Worm (Caenorhabditis elegans): ENCODE measurements around the gene nfyc-1.

Gene nfyc-1

ce11 chrII:4793-5192, 38.9 kb upstream of the nfyc-1 start:
- no peak for TF ChIP-seq ceh-43 (GFP tag; optimal IDR thresholded peaks at IDR 0.05)
- TF ChIP-seq unc-39 (tag; optimal IDR thresholded peaks at IDR 0.05), result no peak
- TF ChIP-seq elt-3 (tag; optimal IDR thresholded peaks at IDR 0.05), result no peak
- TF ChIP-seq unc-62 (GFP tag; optimal IDR thresholded peaks at IDR 0.05), result no peak
- TF ChIP-seq nhr-237 (tag; optimal IDR thresholded peaks at IDR 0.05), result no peak
- TF ChIP-seq bed-3 (GFP tag; optimal IDR thresholded peaks at IDR 0.05), result no peak
- no peak for TF ChIP-seq pha-4 (tag; optimal IDR thresholded peaks at IDR 0.05)
- no peak for TF ChIP-seq ztf-11 (tag; optimal IDR thresholded peaks at IDR 0.05)
- TF ChIP-seq M03D4.4 (tag; optimal IDR thresholded peaks at IDR 0.05), result no peak
- no peak for TF ChIP-seq ceh-39 (tag; optimal IDR thresholded peaks at IDR 0.05)

- TF ChIP-seq snpc-4 (tag; optimal IDR thresholded peaks at IDR 0.05) (no peak), elt-1 (tag; optimal IDR thresholded peaks at IDR 0.05; ENCODE audit: borderline replicate concordance, insufficient read depth) (no peak), mls-2 (tag; optimal IDR thresholded peaks at IDR 0.05) (no peak), ces-1 (GFP tag; optimal IDR thresholded peaks at IDR 0.05) (no peak), ceh-43 (GFP tag; optimal IDR thresholded peaks at IDR 0.05) (no peak), pha-4 (tag; optimal IDR thresholded peaks at IDR 0.05) (no peak), flh-1 (GFP tag; optimal IDR thresholded peaks at IDR 0.05) (no peak), ham-2 (GFP tag; optimal IDR thresholded peaks at IDR 0.05) (no peak), tbx-8 (GFP tag; optimal IDR thresholded peaks at IDR 0.05) (no peak), unc-120 (tag; optimal IDR thresholded peaks at IDR 0.05; ENCODE audit: poor library complexity, severe bottlenecking) (no peak), elt-3 (tag; optimal IDR thresholded peaks at IDR 0.05) (no peak), sem-2 (GFP tag; optimal IDR thresholded peaks at IDR 0.05) (no peak), drap-1 (GFP tag; optimal IDR thresholded peaks at IDR 0.05) (no peak), nhr-76 (tag; optimal IDR thresholded peaks at IDR 0.05) (no peak), blmp-1 (tag; optimal IDR thresholded peaks at IDR 0.05) (no peak), hlh-1 (tag; optimal IDR thresholded peaks at IDR 0.05) (no peak), sptf-1 (tag; optimal IDR thresholded peaks at IDR 0.05) (no peak), nhr-12 (tag; optimal IDR thresholded peaks at IDR 0.05) (no peak), cnd-1 (tag; optimal IDR thresholded peaks at IDR 0.05) (no peak)
Measured at ce11 chrII:6349-6748, 37.4 kb upstream of the nfyc-1 start, which contains the start of gene osta-1. TSS of gene osta-1 (plus strand) at chrII:6657.

- TF ChIP-seq unc-39 (tag; optimal IDR thresholded peaks at IDR 0.05) (no peak), cnd-1 (tag; optimal IDR thresholded peaks at IDR 0.05) (no peak), unc-62 (GFP tag; optimal IDR thresholded peaks at IDR 0.05) (no peak), nhr-28 (tag; optimal IDR thresholded peaks at IDR 0.05) (no peak), sem-2 (GFP tag; optimal IDR thresholded peaks at IDR 0.05) (no peak), ceh-39 (tag; optimal IDR thresholded peaks at IDR 0.05) (no peak), ztf-11 (tag; optimal IDR thresholded peaks at IDR 0.05) (no peak), blmp-1 (tag; optimal IDR thresholded peaks at IDR 0.05) (no peak), lin-32 (GFP tag; optimal IDR thresholded peaks at IDR 0.05) (no peak), ces-1 (GFP tag; optimal IDR thresholded peaks at IDR 0.05) (no peak), elt-1 (tag; optimal IDR thresholded peaks at IDR 0.05; ENCODE audit: borderline replicate concordance, insufficient read depth) (no peak), drap-1 (GFP tag; optimal IDR thresholded peaks at IDR 0.05) (no peak), mls-2 (tag; optimal IDR thresholded peaks at IDR 0.05) (no peak), pha-4 (tag; optimal IDR thresholded peaks at IDR 0.05) (no peak), unc-120 (tag; optimal IDR thresholded peaks at IDR 0.05; ENCODE audit: poor library complexity, severe bottlenecking) (no peak), nhr-2 (tag; optimal IDR thresholded peaks at IDR 0.05) (no peak), bed-3 (GFP tag; optimal IDR thresholded peaks at IDR 0.05) (no peak)
Measured at ce11 chrII:8212-8611, 35.5 kb upstream of the nfyc-1 start.

ce11 chrII:11783-12182, 31.9 kb upstream of the nfyc-1 start, which contains the start of gene best-4:
TSS of gene best-4 (minus strand) at chrII:11883.
- TF ChIP-seq sem-2 (GFP tag; optimal IDR thresholded peaks at IDR 0.05) (no peak), cnd-1 (tag; optimal IDR thresholded peaks at IDR 0.05) (no peak), mep-1 (tag; optimal IDR thresholded peaks at IDR 0.05) (no peak)

ce11 chrII:12685-13084, 31.0 kb upstream of the nfyc-1 start, which contains the start of gene best-3:
TSS of gene best-3 (plus strand) at chrII:12985.
- no peak for TF ChIP-seq pha-4 (tag; optimal IDR thresholded peaks at IDR 0.05)
- TF ChIP-seq nhr-12 (tag; optimal IDR thresholded peaks at IDR 0.05), result no peak
- no peak for TF ChIP-seq drap-1 (GFP tag; optimal IDR thresholded peaks at IDR 0.05)
- TF ChIP-seq tbx-8 (GFP tag; optimal IDR thresholded peaks at IDR 0.05), result no peak
- no peak for TF ChIP-seq elt-1 (tag; optimal IDR thresholded peaks at IDR 0.05; ENCODE audit: borderline replicate concordance, insufficient read depth)
- TF ChIP-seq ces-1 (GFP tag; optimal IDR thresholded peaks at IDR 0.05), result no peak
- TF ChIP-seq mls-2 (tag; optimal IDR thresholded peaks at IDR 0.05), result no peak
- TF ChIP-seq ceh-39 (tag; optimal IDR thresholded peaks at IDR 0.05), result no peak
- TF ChIP-seq cnd-1 (tag; optimal IDR thresholded peaks at IDR 0.05), result no peak
